Fruit fly (Drosophila melanogaster) whole organism, adult: ENCODE results near the gene CG13287.

Experiments used
- CG12768 ChIP-seq: fragments of 200-800 bp; sonication (Bioruptor generic); optimal IDR thresholded peaks from 2 replicates; lab custom pipeline; 2017; ENCODE audit warnings: missing biosample characterization, missing genetic modification characterization, mild to moderate bottlenecking, moderate library complexity, missing genetic modification reagents
- CG14711 ChIP-seq: fragments of 200-800 bp; sonication (Bioruptor generic); optimal IDR thresholded peaks from 2 replicates; lab custom pipeline; 2018; ENCODE audit warnings: missing biosample characterization, mild to moderate bottlenecking, missing genetic modification characterization, moderate library complexity
- CG1620 ChIP-seq: fragments of 200-800 bp; sonication (Bioruptor generic); optimal IDR thresholded peaks from 2 replicates; lab custom pipeline; 2016; ENCODE audit warnings: missing biosample characterization, missing genetic modification characterization
- CG33017 ChIP-seq: fragments of 200-800 bp; sonication (Bioruptor generic); optimal IDR thresholded peaks from 2 replicates; lab custom pipeline; 2018; ENCODE audit warnings: missing biosample characterization, mild to moderate bottlenecking, missing genetic modification characterization, moderate library complexity
- CG5204 ChIP-seq: fragments of 200-800 bp; sonication (Bioruptor generic); optimal IDR thresholded peaks from 2 replicates; lab custom pipeline; 2016; ENCODE audit warnings: missing biosample characterization, missing genetic modification characterization
- CG7045 ChIP-seq: fragments of 200-800 bp; sonication (Bioruptor generic); optimal IDR thresholded peaks from 2 replicates; lab custom pipeline; 2017; ENCODE audit warnings: missing biosample characterization, mild to moderate bottlenecking, missing genetic modification characterization
- CG7101 ChIP-seq: fragments of 200-800 bp; sonication (Bioruptor generic); optimal IDR thresholded peaks from 2 replicates; lab custom pipeline; 2018; ENCODE audit warnings: missing biosample characterization, mild to moderate bottlenecking, missing genetic modification characterization, moderate library complexity
- Clk ChIP-seq: fragments of 200-800 bp; sonication (Bioruptor generic); optimal IDR thresholded peaks from 2 replicates; lab custom pipeline; 2017; ENCODE audit warnings: missing biosample characterization, missing genetic modification characterization
- Crg-1 ChIP-seq: fragments of 200-800 bp; sonication (Bioruptor generic); optimal IDR thresholded peaks from 2 replicates; lab custom pipeline; 2016; ENCODE audit warnings: missing biosample characterization, missing genetic modification characterization
- Hr96 ChIP-seq: fragments of 200-800 bp; sonication (Bioruptor generic); optimal IDR thresholded peaks from 2 replicates; lab custom pipeline; 2016; ENCODE audit warnings: missing biosample characterization, missing genetic modification characterization
- Mnt ChIP-seq: fragments of 200-800 bp; sonication (Bioruptor generic); optimal IDR thresholded peaks from 2 replicates; lab custom pipeline; 2016; ENCODE audit warnings: missing biosample characterization, mild to moderate bottlenecking, missing genetic modification characterization
- bab1 ChIP-seq: fragments of 200-800 bp; sonication (Bioruptor generic); optimal IDR thresholded peaks from 3 replicates; lab custom pipeline; 2019; ENCODE audit warnings: missing biosample characterization, mild to moderate bottlenecking, missing genetic modification characterization, moderate library complexity
- cic ChIP-seq: fragments of 200-800 bp; sonication (Bioruptor generic); optimal IDR thresholded peaks from 2 replicates; lab custom pipeline; 2017; ENCODE audit warnings: missing biosample characterization, mild to moderate bottlenecking, missing genetic modification characterization, moderate library complexity
- kay ChIP-seq: fragments of 200-800 bp; sonication (Bioruptor generic); peaks from one replicate; lab custom pipeline; 2016; ENCODE audit warnings: missing biosample characterization, missing genetic modification characterization, borderline replicate concordance
- ovo ChIP-seq: fragments of 200-800 bp; sonication (Bioruptor generic); optimal IDR thresholded peaks from 2 replicates; lab custom pipeline; 2016; ENCODE audit warnings: missing biosample characterization, missing genetic modification characterization
- pad ChIP-seq: fragments of 200-800 bp; sonication (Bioruptor generic); optimal IDR thresholded peaks from 3 replicates; lab custom pipeline; 2017; ENCODE audit warnings: missing biosample characterization, missing genetic modification characterization, mild to moderate bottlenecking, moderate library complexity, missing genetic modification reagents
- tj ChIP-seq: fragments of 200-800 bp; sonication (Bioruptor generic); optimal IDR thresholded peaks from 3 replicates; lab custom pipeline; 2017; ENCODE audit warnings: missing biosample characterization, mild to moderate bottlenecking, missing genetic modification characterization, moderate library complexity
- toe ChIP-seq: fragments of 200-800 bp; sonication (Bioruptor generic); optimal IDR thresholded peaks from 2 replicates; lab custom pipeline; 2016; ENCODE audit warnings: missing biosample characterization, missing genetic modification characterization

CG13287 gene

DNA sequence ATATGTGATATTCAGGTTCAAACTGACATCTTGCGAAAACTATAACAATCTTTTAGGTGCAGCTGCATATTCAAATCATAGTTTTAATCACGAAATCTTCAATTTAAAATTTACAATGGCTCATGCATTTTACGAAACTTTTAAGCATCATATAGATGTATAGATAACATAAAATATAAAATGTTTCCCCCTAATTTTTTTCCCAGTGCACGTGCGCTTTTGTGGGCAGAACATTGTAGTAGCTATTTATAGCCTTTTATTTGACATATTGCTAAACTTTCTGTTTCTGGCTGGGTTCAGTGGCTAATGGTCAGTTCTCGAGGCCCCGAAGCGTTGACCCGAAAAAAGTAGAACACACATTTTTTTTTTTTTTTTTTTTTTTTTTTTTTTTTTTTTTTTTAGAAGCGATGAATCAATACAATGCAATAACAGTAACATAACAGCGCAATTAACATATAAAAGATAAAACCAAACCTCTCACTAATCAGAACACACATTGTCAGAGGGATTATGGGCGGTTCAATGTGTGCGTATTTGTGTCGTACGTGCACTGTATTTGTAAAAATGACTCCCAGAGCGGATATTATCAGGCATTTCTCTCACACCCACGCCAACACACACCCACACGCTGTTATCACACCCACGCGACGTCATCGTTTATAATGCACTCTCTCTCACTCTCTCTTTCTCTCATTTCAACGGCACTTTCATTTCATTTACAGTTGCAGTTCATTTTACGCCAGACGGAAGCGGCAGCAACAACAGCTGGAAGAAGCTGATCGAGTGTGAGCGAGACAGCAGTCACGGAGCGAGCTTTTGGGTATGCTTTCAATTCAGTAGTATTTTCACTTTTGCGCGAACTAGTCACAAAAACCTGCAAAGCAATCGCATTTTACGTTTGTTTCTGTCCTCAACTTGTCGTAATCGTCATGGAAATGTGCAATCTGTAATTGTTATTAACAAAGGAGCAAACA lies 44.2 kb downstream of the CG13287 start:
- TF ChIP-seq CG7045 (GFP tag; lab: Kevin White, UChicago): peak; percentile 44
- TF ChIP-seq bab1 (GFP tag; lab: Kevin White, UChicago): peak; percentile 67
- TF ChIP-seq CG1620 (GFP tag; lab: Kevin White, UChicago): no peak
- peak; percentile 68 for TF ChIP-seq CG12768 (GFP tag; lab: Kevin White, UChicago)
- TF ChIP-seq Mnt (GFP tag; lab: Kevin White, UChicago): peak; percentile 22
- no peak for TF ChIP-seq CG5204
- peak; percentile 67 for TF ChIP-seq CG33017 (tag; lab: Kevin White, UChicago)
- peak; percentile 68 for TF ChIP-seq tj (GFP tag; lab: Kevin White, UChicago)
- peak; percentile 98 for TF ChIP-seq ovo (GFP tag; lab: Kevin White, UChicago)
- peak; percentile 14 for TF ChIP-seq CG14711 (tag; lab: Kevin White, UChicago)
- no peak for TF ChIP-seq kay
- peak; percentile 33 for TF ChIP-seq pad (GFP tag; lab: Kevin White, UChicago)
- TF ChIP-seq Clk (GFP tag; lab: Kevin White, UChicago): no peak
- TF ChIP-seq CG7101 (tag; lab: Kevin White, UChicago): peak; percentile 59
- TF ChIP-seq cic (GFP tag; lab: Kevin White, UChicago): peak; percentile 97

DNA sequence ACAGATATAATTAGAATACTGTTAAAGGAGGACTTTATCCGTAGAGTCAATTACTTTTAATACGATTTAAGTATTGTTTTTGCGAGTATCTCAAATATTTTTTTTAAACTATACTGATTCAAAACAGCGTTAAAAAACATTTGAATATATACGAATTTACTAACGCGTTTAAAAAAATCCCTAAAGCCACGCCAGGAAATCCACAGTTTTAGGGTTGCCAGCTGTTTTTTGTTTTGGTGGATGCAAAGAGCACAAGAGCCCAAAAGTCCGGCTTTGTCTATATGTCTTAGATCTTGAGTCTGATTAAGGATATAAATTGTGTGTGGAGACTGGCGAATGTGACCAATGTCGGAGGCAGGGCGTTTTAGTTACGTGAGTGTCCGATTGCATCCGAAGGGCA lies 45.4 kb downstream of the CG13287 start:
- peak; percentile 83 for TF ChIP-seq CG14711 (tag; lab: Kevin White, UChicago)
- no peak for TF ChIP-seq tj (GFP tag; lab: Kevin White, UChicago)

DNA sequence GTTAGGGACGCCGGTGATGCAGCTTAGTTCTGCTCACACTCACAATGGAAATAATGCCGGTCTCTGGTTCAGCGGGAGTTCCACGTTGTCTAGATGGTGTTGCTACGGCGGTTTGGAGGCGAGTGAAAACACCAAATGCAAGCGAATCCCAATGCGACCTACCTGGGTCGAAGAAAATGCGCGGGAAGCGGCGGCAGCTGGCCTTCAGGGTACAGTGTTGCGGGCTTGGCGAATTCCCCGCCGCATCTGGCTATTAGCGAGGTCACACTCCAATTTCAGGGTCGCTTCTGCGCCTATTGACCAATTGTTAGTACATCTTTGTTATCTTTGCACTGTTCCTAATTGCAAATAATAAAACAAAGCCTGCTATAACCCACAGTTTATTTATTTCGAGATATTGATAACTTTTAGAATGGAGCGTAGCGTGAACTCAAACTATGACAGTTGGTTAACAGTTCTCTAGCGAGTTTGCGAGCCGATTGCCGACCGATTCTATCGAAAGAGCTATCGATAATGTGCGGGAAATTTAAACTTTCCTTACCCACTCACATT lies 50.3 kb downstream of the CG13287 start, which contains the start of gene Rcc1:
Rcc1 (minus strand) TSS at position 411 of the 552 bp plus-strand sequence.
- peak; percentile 72 for TF ChIP-seq CG14711 (tag; lab: Kevin White, UChicago)
- peak; percentile 25 for TF ChIP-seq Crg-1 (GFP tag; lab: Kevin White, UChicago)
- peak; percentile 15 for TF ChIP-seq toe (GFP tag; lab: Kevin White, UChicago)
- no peak for TF ChIP-seq ovo (GFP tag; lab: Kevin White, UChicago)
- TF ChIP-seq bab1 (GFP tag; lab: Kevin White, UChicago): peak; percentile 21
- no peak for TF ChIP-seq tj (GFP tag; lab: Kevin White, UChicago)
- TF ChIP-seq cic (GFP tag; lab: Kevin White, UChicago): no peak
- TF ChIP-seq Hr96 (GFP tag; lab: Kevin White, UChicago): peak; percentile 26
- TF ChIP-seq CG7101 (tag; lab: Kevin White, UChicago): peak; percentile 9
- no peak for TF ChIP-seq CG7045 (GFP tag; lab: Kevin White, UChicago)
